Worm (Caenorhabditis elegans): ENCODE measurements around the gene pqn-41.

Gene pqn-41

DNA sequence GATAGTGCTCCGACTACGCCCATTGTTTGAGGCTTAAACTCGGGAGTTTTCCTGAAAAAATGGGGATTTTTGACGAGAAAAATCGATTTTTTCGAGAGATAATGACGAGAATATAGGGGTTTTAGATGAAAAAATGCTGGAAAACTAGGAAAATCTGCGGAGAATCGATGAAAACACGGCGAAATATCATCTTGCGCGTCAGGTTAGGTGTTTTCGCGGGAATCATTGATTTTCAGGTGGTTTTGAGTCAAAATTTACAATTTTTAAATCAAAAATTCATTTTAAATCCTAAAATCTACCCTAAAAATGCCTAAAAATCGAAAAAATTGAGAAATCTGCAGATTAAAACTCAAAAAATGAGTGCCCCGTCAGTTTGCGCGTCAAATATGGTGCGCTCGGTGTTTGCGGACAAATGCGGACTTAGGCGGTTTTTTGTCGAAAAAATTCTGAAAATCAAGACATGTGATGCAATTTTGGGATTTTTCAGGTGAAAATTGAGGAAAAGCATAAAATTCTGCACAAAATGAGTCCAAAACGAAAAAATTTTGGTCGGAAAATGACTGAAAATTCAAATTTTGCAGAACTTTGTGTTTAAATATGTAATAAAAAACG is 56.2 kb downstream of the pqn-41 start, which contains the start of gene mboa-6 (continued):
- no peak for TF ChIP-seq egl-13 (tag; optimal IDR thresholded peaks at IDR 0.05)
- no peak for TF ChIP-seq sup-37 (GFP tag; optimal IDR thresholded peaks at IDR 0.05)
- no peak for TF ChIP-seq unc-62 (GFP tag; optimal IDR thresholded peaks at IDR 0.05)
- TF ChIP-seq dpl-1 (GFP tag; optimal IDR thresholded peaks at IDR 0.05) = peak in 2 of 3 experiments; percentile 34 to 53
- TF ChIP-seq ztf-11 (tag; optimal IDR thresholded peaks at IDR 0.05) = no peak
- no peak for TF ChIP-seq blmp-1 (tag; optimal IDR thresholded peaks at IDR 0.05)
- TF ChIP-seq ama-1 (optimal IDR thresholded peaks at IDR 0.05) = no peak
- TF ChIP-seq egl-27 (tag; optimal IDR thresholded peaks at IDR 0.05) = no peak
- peak; percentile 33; the same call in 1 of the 2 replicates for TF ChIP-seq isw-1 (GFP tag; IDR thresholded peaks at IDR 0.05)
- TF ChIP-seq mep-1 (tag; optimal IDR thresholded peaks at IDR 0.05) = no peak
- no peak for TF ChIP-seq hpl-2 (GFP tag; optimal IDR thresholded peaks at IDR 0.05)
- no peak for TF ChIP-seq zag-1 (tag; optimal IDR thresholded peaks at IDR 0.05)
- no peak for TF ChIP-seq ces-1 (GFP tag; optimal IDR thresholded peaks at IDR 0.05)
- TF ChIP-seq C04F5.9 (tag; optimal IDR thresholded peaks at IDR 0.05) = no peak

DNA sequence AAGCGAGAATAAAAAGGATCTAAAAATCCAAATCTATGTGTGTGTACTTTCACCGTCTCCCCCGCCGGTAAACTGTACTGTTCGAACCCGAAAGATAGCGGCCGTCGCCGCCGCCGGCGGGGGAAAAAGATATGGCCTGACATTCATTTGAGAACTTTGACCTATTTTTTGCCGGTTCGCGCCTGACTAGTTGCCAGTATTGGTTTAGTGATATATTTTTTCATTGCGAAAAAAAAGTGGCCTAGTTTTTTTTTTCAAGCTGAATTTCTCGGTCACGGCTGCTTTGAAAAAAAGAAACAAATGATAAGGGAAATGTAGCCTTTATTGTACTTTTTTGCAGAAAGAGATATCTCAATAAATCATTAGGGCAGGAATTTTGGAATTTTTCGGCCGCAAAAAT is 56.8 kb downstream of the pqn-41 start:
- TF ChIP-seq pag-3 (tag; optimal IDR thresholded peaks at IDR 0.05; ENCODE audit: borderline replicate concordance, insufficient read depth) = no peak
- TF ChIP-seq elt-3 (tag; optimal IDR thresholded peaks at IDR 0.05) = peak in 1 of 6 experiments; percentile 18
- peak; percentile 11 for TF ChIP-seq elt-2 (tag; optimal IDR thresholded peaks at IDR 0.05)

DNA sequence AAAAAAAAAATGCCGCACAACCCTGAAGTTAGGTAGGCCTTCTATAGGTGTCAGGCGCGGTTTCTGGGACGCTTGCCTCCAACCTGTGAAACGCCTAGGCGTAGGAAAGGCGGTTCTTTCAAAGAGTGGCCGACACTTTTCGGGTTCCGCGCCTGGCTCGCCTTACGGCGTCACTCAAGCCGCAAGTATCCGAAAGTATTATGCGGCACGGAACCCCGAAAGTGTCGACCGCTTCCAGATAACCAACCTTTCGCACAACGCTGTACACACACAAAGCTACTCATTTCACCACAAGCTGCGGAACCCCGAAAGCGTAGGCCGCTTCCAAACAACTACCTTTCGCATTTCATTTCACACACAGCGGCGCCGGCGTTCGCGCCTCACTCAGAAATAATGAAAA is 57.4 kb downstream of the pqn-41 start:
- TF ChIP-seq snpc-4 (tag; optimal IDR thresholded peaks at IDR 0.05) (peak; percentile 35), nhr-28 (tag; optimal IDR thresholded peaks at IDR 0.05) (no peak)

DNA sequence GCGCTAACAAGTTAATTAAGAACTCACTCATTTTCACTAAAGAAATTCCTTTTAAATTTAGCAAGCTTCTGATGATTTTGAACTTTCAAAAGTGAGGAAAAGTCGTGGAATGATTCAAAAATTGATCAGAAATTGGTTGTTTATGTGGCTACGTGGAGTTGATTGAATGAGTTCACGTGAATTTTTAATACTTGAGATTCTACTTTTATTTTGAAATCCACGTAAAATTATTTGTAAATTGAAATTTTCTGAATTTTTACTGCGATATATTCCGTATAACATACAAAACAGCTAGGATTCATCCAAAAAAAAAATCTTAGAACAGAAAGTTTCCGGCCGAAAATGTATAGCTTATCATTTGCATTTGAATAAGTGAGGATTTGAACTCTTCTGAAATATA is 64.0 kb downstream of the pqn-41 start, which contains the start of gene moa-1:
Gene moa-1 (minus strand): TSS at position 101 of the 400 bp plus-strand sequence.
- TF ChIP-seq swsn-7 (tag; optimal IDR thresholded peaks at IDR 0.05) (no peak), unc-86 (tag; optimal IDR thresholded peaks at IDR 0.05) (no peak), lin-15B (tag; optimal IDR thresholded peaks at IDR 0.05) (no peak), efl-1 (optimal IDR thresholded peaks at IDR 0.05) (no peak), efl-1 (GFP tag; optimal IDR thresholded peaks at IDR 0.05 in 1 of 2) (no peak), fkh-10 (GFP tag; optimal IDR thresholded peaks at IDR 0.05) (no peak), nhr-90 (tag; optimal IDR thresholded peaks at IDR 0.05; ENCODE audit: poor library complexity) (no peak), blmp-1 (tag; optimal IDR thresholded peaks at IDR 0.05) (no peak), fkh-8 (tag; optimal IDR thresholded peaks at IDR 0.05) (no peak)

DNA sequence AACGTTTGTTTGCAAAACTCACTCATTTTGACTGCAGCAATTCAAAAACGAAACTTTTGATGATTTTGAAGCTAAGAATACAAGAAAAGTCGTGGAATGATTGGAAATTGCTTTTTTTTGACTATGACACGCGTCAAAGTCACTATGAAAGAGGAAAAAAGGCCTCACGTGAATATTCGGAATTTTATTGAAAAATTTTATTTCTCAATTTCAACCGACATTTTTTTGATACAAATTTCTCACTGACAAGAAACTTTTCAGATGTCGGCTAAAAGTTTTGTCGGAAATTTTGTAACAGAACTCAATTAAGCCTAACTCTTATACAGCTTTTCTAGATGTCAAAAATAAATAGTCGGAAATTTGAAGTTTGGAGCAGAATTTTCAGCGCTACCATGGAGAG is 64.7 kb downstream of the pqn-41 start, which contains the start of gene R155.5:
Gene R155.5 (minus strand): TSS at position 101 of the 400 bp plus-strand sequence.
- no peak for TF ChIP-seq lir-3 (tag; optimal IDR thresholded peaks at IDR 0.05; ENCODE audit: poor library complexity)
- no peak for TF ChIP-seq lin-35 (GFP tag; optimal IDR thresholded peaks at IDR 0.05)
- no peak for TF ChIP-seq Y116A8C.19 (tag; optimal IDR thresholded peaks at IDR 0.05; ENCODE audit: borderline replicate concordance)
- TF ChIP-seq elt-3 (tag; optimal IDR thresholded peaks at IDR 0.05) = no peak
- TF ChIP-seq vab-15 (tag; optimal IDR thresholded peaks at IDR 0.05) = no peak
- no peak for TF ChIP-seq swsn-7 (tag; optimal IDR thresholded peaks at IDR 0.05)
- no peak for TF ChIP-seq irx-1 (tag; optimal IDR thresholded peaks at IDR 0.05)

DNA sequence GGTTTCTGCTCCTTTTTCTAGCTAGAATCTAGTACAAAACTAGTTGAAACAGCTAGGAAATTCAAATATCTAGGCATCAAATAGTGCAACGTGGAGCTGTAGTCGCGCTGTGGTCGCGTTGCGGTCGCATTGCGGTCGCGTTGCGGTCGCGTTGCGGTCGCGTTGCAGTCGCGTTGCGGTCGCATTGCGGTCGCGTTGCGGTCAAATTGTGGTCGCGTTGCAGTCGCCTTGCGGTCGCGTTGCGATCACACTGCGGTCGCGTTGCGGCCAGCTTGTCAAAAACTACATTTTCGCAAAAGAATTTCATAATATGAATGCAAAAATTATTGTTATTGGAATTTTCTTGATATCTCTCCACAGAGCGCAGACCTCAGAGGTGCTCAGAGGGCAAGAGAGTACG is 70.2 kb downstream of the pqn-41 start:
- no peak for TF ChIP-seq fkh-10 (GFP tag; optimal IDR thresholded peaks at IDR 0.05)
- no peak for TF ChIP-seq snpc-4 (tag; optimal IDR thresholded peaks at IDR 0.05)
- no peak for TF ChIP-seq unc-62 (GFP tag; optimal IDR thresholded peaks at IDR 0.05)

All from whole organism, L1 larva.